Worm (Caenorhabditis elegans) whole organism, late embryonic: ENCODE data around the gene C27F2.6.

ENCODE experiments used
- C08G9.2 ChIP-seq: sonication (generic microtip); optimal IDR thresholded peaks from 2 replicates; lab custom pipeline; 2016; ENCODE audit warnings: mild to moderate bottlenecking, missing genetic modification characterization, moderate library complexity, missing compliant biosample characterization
- F13H6.1 ChIP-seq: sonication (generic microtip); optimal IDR thresholded peaks from 2 replicates; lab custom pipeline; 2016; ENCODE audit warnings: missing genetic modification characterization, missing compliant biosample characterization
- K02D7.2 ChIP-seq: sonication (generic microtip); optimal IDR thresholded peaks from 2 replicates; lab custom pipeline; 2017; ENCODE audit warnings: mild to moderate bottlenecking, missing genetic modification characterization, missing compliant biosample characterization
- K09A11.1 ChIP-seq: sonication (generic microtip); optimal IDR thresholded peaks from 2 replicates; lab custom pipeline; 2017; ENCODE audit warnings: antibody characterized with exemption, mild to moderate bottlenecking, missing genetic modification characterization, missing compliant biosample characterization; ENCODE audit not compliant: insufficient read depth
- T23F11.4 ChIP-seq: fragments of 200-800 bp; sonication (Bioruptor generic); optimal IDR thresholded peaks from 2 replicates; lab custom pipeline; 2018; ENCODE audit warnings: mild to moderate bottlenecking, missing genetic modification characterization, missing compliant biosample characterization
- Y22D7AL.16 ChIP-seq: sonication (generic microtip); optimal IDR thresholded peaks from 2 replicates; lab custom pipeline; 2016; ENCODE audit warnings: missing genetic modification characterization, missing compliant biosample characterization
- ceh-14 ChIP-seq: sonication (generic microtip); optimal IDR thresholded peaks from 2 replicates; lab custom pipeline; 2016; ENCODE audit warnings: missing genotype, missing genetic modification characterization, missing compliant biosample characterization
- ceh-18 ChIP-seq: sonication (generic microtip); optimal IDR thresholded peaks from 2 replicates; lab custom pipeline; 2016; ENCODE audit warnings: missing genetic modification characterization, missing compliant biosample characterization
- ceh-2 ChIP-seq: sonication (generic microtip); optimal IDR thresholded peaks from 2 replicates; lab custom pipeline; 2016; ENCODE audit warnings: missing genotype, missing genetic modification characterization, missing compliant biosample characterization
- ceh-22 ChIP-seq: sonication (generic microtip); optimal IDR thresholded peaks from 2 replicates; lab custom pipeline; 2017; ENCODE audit warnings: missing biosample characterization, missing genetic modification characterization
- ceh-24 ChIP-seq: sonication (generic microtip); optimal IDR thresholded peaks from 2 replicates; lab custom pipeline; 2016; ENCODE audit warnings: mild to moderate bottlenecking, missing genetic modification characterization, missing compliant biosample characterization
- ceh-34 ChIP-seq: sonication (generic microtip); optimal IDR thresholded peaks from 2 replicates; lab custom pipeline; 2016; ENCODE audit warnings: mild to moderate bottlenecking, missing genetic modification characterization, missing compliant biosample characterization
- ceh-48 ChIP-seq: sonication (generic microtip); optimal IDR thresholded peaks from 2 replicates; lab custom pipeline; 2016; ENCODE audit warnings: missing genetic modification characterization, inconsistent platforms, missing compliant biosample characterization
- ceh-9 ChIP-seq: sonication (generic microtip); optimal IDR thresholded peaks from 2 replicates; lab custom pipeline; 2016; ENCODE audit warnings: mild to moderate bottlenecking, missing genetic modification characterization, inconsistent platforms, missing compliant biosample characterization
- dmd-4 ChIP-seq: sonication (generic microtip); optimal IDR thresholded peaks from 2 replicates; lab custom pipeline; 2016; ENCODE audit warnings: borderline replicate concordance, missing genetic modification characterization, missing compliant biosample characterization
- dve-1 ChIP-seq: sonication (generic microtip); optimal IDR thresholded peaks from 2 replicates; lab custom pipeline; 2017; ENCODE audit warnings: antibody characterized with exemption, mild to moderate bottlenecking, missing genetic modification characterization, missing compliant biosample characterization
- elt-4 ChIP-seq: sonication (generic microtip); optimal IDR thresholded peaks from 2 replicates; lab custom pipeline; 2016; ENCODE audit warnings: missing genetic modification characterization, missing compliant biosample characterization
- eyg-1 ChIP-seq: sonication (generic microtip); optimal IDR thresholded peaks from 2 replicates; lab custom pipeline; 2016; ENCODE audit warnings: missing genotype, missing genetic modification characterization, missing compliant biosample characterization
- fax-1 ChIP-seq: sonication (generic microtip); optimal IDR thresholded peaks from 2 replicates; lab custom pipeline; 2016; ENCODE audit warnings: missing genotype, missing genetic modification characterization, missing compliant biosample characterization
- fkh-10 ChIP-seq: fragments of 150-350 bp; optimal IDR thresholded peaks from 2 replicates; lab custom pipeline; 2014; ENCODE audit warnings: missing biosample characterization, missing genetic modification reagents, missing genetic modification characterization
- hlh-13 ChIP-seq: fragments of 200-800 bp; sonication (Bioruptor generic); optimal IDR thresholded peaks from 2 replicates; lab custom pipeline; 2018; ENCODE audit warnings: mild to moderate bottlenecking, missing genetic modification characterization, missing compliant biosample characterization
- hlh-15 ChIP-seq: sonication (generic microtip); optimal IDR thresholded peaks from 2 replicates; lab custom pipeline; 2016; ENCODE audit warnings: missing genetic modification characterization, missing compliant biosample characterization
- mec-3 ChIP-seq: sonication (generic microtip); optimal IDR thresholded peaks from 2 replicates; lab custom pipeline; 2016; ENCODE audit warnings: borderline replicate concordance, missing genetic modification characterization, missing compliant biosample characterization
- nfya-1 ChIP-seq: sonication (generic microtip); optimal IDR thresholded peaks from 2 replicates; lab custom pipeline; 2017; ENCODE audit warnings: missing genetic modification characterization, mild to moderate bottlenecking, missing compliant biosample characterization, antibody characterized with exemption, moderate library complexity
- nhr-11 ChIP-seq: fragments of 150-350 bp; optimal IDR thresholded peaks from 2 replicates; lab custom pipeline; 2014; ENCODE audit warnings: missing biosample characterization, missing genetic modification characterization
- pag-3 ChIP-seq: sonication (generic microtip); optimal IDR thresholded peaks from 2 replicates; lab custom pipeline; 2016; ENCODE audit warnings: missing compliant biosample characterization, missing genetic modification characterization, borderline replicate concordance
- pros-1 ChIP-seq: fragments of 150-350 bp; optimal IDR thresholded peaks from 2 replicates; lab custom pipeline; 2014; ENCODE audit warnings: missing biosample characterization, missing genetic modification reagents, missing genetic modification characterization
- rnt-1 ChIP-seq: sonication (generic microtip); optimal IDR thresholded peaks from 2 replicates; lab custom pipeline; 2016; ENCODE audit warnings: missing genetic modification characterization, missing compliant biosample characterization
- sdc-2 ChIP-seq: sonication (generic microtip); optimal IDR thresholded peaks from 2 replicates; lab custom pipeline; 2016; ENCODE audit warnings: missing genotype, missing genetic modification characterization, missing compliant biosample characterization
- syd-9 ChIP-seq: sonication (generic microtip); optimal IDR thresholded peaks from 2 replicates; lab custom pipeline; 2016; ENCODE audit warnings: mild to moderate bottlenecking, missing genetic modification characterization, moderate library complexity, missing compliant biosample characterization
- ttx-3 ChIP-seq: sonication (generic microtip); optimal IDR thresholded peaks from 2 replicates; lab custom pipeline; 2016; ENCODE audit warnings: missing genetic modification reagents, missing genetic modification characterization, missing compliant biosample characterization
- unc-3 ChIP-seq, 2 experiments: fragments of 200-800 bp in 1 of 2; sonication (Bioruptor generic) in 1 of 2; sonication (generic microtip) in 1 of 2; conservative IDR thresholded peaks in 1 of 2; optimal IDR thresholded peaks in 1 of 2; 2 replicates each; pipeline versions ENCODE4 v1.3.6 to Lab custom; 2016 to 2022; ENCODE audit warnings: missing compliant biosample characterization in 2 of 2, missing genetic modification characterization in 2 of 2, missing genetic modification reagents in 1 of 2
- unc-42 ChIP-seq: sonication (generic microtip); optimal IDR thresholded peaks from 2 replicates; lab custom pipeline; 2016; ENCODE audit warnings: missing genotype, missing genetic modification characterization, missing compliant biosample characterization
- unc-55 ChIP-seq: sonication (generic microtip); optimal IDR thresholded peaks from 2 replicates; lab custom pipeline; 2017; ENCODE audit warnings: missing biosample characterization, missing genetic modification reagents, missing genetic modification characterization
- unc-86 ChIP-seq: sonication (generic microtip); optimal IDR thresholded peaks from 2 replicates; lab custom pipeline; 2016; ENCODE audit warnings: missing genetic modification characterization, missing compliant biosample characterization
- zip-5 ChIP-seq: sonication (generic microtip); optimal IDR thresholded peaks from 2 replicates; lab custom pipeline; 2016; ENCODE audit warnings: missing genetic modification characterization, missing compliant biosample characterization
- ztf-16 ChIP-seq: sonication (generic microtip); optimal IDR thresholded peaks from 2 replicates; lab custom pipeline; 2017; ENCODE audit warnings: missing genetic modification characterization, missing compliant biosample characterization

Gene C27F2.6

DNA sequence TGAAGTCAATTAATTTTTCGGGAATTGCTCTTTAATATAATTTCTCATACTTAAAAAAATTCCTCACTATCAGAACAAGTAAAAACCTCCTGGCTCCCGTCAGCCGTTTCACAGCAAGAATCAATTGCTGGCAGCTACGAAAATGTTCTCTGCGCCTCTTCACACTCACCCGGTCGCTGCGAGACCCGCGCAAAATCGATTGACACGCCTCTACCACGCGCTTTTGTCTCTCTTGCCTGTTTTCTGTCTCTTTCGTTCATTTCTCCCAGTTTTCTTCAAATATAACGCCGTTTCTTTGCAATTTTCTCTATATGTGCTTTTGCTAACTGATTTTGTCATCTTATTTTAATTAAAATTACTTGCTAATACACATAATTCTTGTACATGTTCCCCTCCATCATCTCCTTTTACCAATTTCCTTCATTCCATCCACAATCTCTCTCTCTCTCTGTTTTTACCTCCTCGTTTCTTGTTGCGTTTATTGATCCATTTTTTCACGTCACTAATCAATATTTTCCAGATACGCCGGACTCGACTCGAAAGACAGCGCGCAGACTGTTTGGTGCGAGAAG lies 44.2 kb upstream of the C27F2.6 start, which contains the start of gene pcf-11 (continued):
- TF ChIP-seq ceh-9 (tag; lab: Kevin White, UChicago) (no peak), unc-55 (GFP tag; lab: Kevin White, UChicago) (peak; percentile 70), ceh-22 (tag; lab: Kevin White, UChicago) (no peak), ceh-2 (tag; lab: Kevin White, UChicago) (peak; percentile 18), dmd-4 (tag; lab: Kevin White, UChicago) (no peak), pros-1 (tag; lab: Kevin White, UChicago) (peak; percentile 14), ceh-48 (peak; percentile 83), unc-86 (tag; lab: Kevin White, UChicago) (peak; percentile 7)

ce11 chrIII:5023642-5024041 lies 43.4 kb upstream of the C27F2.6 start:
- TF ChIP-seq K02D7.2 (tag; lab: Kevin White, UChicago) = no peak
- TF ChIP-seq nhr-11 (tag; lab: Kevin White, UChicago) = no peak
- no peak for TF ChIP-seq mec-3 (tag; lab: Kevin White, UChicago)
- TF ChIP-seq C08G9.2 (tag; lab: Kevin White, UChicago) = no peak
- TF ChIP-seq unc-42 (tag; lab: Kevin White, UChicago) = no peak
- no peak for TF ChIP-seq eyg-1 (tag; lab: Kevin White, UChicago)
- no peak for TF ChIP-seq K09A11.1 (tag; lab: Kevin White, UChicago)
- no peak for TF ChIP-seq unc-86 (tag; lab: Kevin White, UChicago)
- no peak for TF ChIP-seq fkh-10 (GFP tag; lab: Kevin White, UChicago)
- TF ChIP-seq F13H6.1 = no peak
- no peak for TF ChIP-seq elt-4 (tag; lab: Kevin White, UChicago)
- no peak for TF ChIP-seq nfya-1 (tag; lab: Kevin White, UChicago)
- TF ChIP-seq ceh-24 (tag; lab: Kevin White, UChicago) = no peak
- no peak for TF ChIP-seq rnt-1 (tag; lab: Kevin White, UChicago)
- TF ChIP-seq ceh-9 (tag; lab: Kevin White, UChicago) = no peak
- no peak for TF ChIP-seq hlh-15 (tag; lab: Kevin White, UChicago)
- TF ChIP-seq ceh-18 (tag; lab: Kevin White, UChicago) = no peak
- no peak for TF ChIP-seq syd-9 (tag; lab: Kevin White, UChicago)
- TF ChIP-seq pag-3 (tag; lab: Kevin White, UChicago) = no peak

ce11 chrIII:5022964-5023363 lies 42.7 kb upstream of the C27F2.6 start, which contains the start of gene R144.13:
R144.13 (plus strand) TSS chrIII:5023264.
- TF ChIP-seq hlh-15 (tag; lab: Kevin White, UChicago) (no peak), hlh-13 (GFP tag; lab: Kevin White, UChicago) (no peak), pros-1 (tag; lab: Kevin White, UChicago) (no peak), dve-1 (no peak), ttx-3 (tag; lab: Kevin White, UChicago) (no peak), ceh-14 (no peak)

- no peak for TF ChIP-seq ceh-22 (tag; lab: Kevin White, UChicago)
- no peak for TF ChIP-seq ceh-34 (tag; lab: Kevin White, UChicago)
- TF ChIP-seq sdc-2 (tag; lab: Kevin White, UChicago) = no peak
- TF ChIP-seq ceh-24 (tag; lab: Kevin White, UChicago) = no peak
- TF ChIP-seq rnt-1 (tag; lab: Kevin White, UChicago) = no peak
- no peak for TF ChIP-seq unc-3 (GFP tag; conservative IDR thresholded peaks at IDR 0.05; lab: Robert Waterston, UW)
- TF ChIP-seq unc-3 (tag; optimal IDR thresholded peaks at IDR 0.05; lab: Kevin White, UChicago) = no peak
- TF ChIP-seq fax-1 = no peak
- no peak for TF ChIP-seq hlh-13 (GFP tag; lab: Kevin White, UChicago)
- TF ChIP-seq T23F11.4 (GFP tag; lab: Kevin White, UChicago) = no peak
- TF ChIP-seq ztf-16 (tag; lab: Kevin White, UChicago) = no peak
- TF ChIP-seq Y22D7AL.16 (tag; lab: Kevin White, UChicago) = no peak
- TF ChIP-seq zip-5 = no peak
- TF ChIP-seq nhr-11 (tag; lab: Kevin White, UChicago) = no peak
Measured at ce11 chrIII:5021689-5022088, 41.4 kb upstream of the C27F2.6 start, which contains the start of gene R144.3. R144.3 (plus strand) TSS chrIII:5021989.
